Worm (Caenorhabditis elegans) whole organism, L1 larva: ENCODE measurements around the gene srh-45.

Experiments
- C04F5.9 ChIP-seq: sonication (generic microtip); optimal IDR thresholded peaks from 2 replicates; lab custom pipeline; 2016; ENCODE audit warnings: missing genetic modification characterization, missing compliant biosample characterization
- C16A3.4 ChIP-seq: fragments of 150-350 bp; optimal IDR thresholded peaks from 2 replicates; lab custom pipeline; 2014; ENCODE audit warnings: missing biosample characterization, missing genetic modification characterization
- C34B4.2 ChIP-seq: sonication (generic microtip); optimal IDR thresholded peaks from 2 replicates; lab custom pipeline; 2017; ENCODE audit warnings: mild to moderate bottlenecking, missing genetic modification characterization, missing compliant biosample characterization
- F16B12.6 ChIP-seq: fragments of 150-350 bp; optimal IDR thresholded peaks from 2 replicates; lab custom pipeline; 2014; ENCODE audit warnings: missing biosample characterization, missing genetic modification characterization
- Y116A8C.19 ChIP-seq: sonication (generic microtip); optimal IDR thresholded peaks from 2 replicates; lab custom pipeline; 2016; ENCODE audit warnings: missing compliant biosample characterization, missing genetic modification characterization, borderline replicate concordance
- aly-2 ChIP-seq: fragments of 150-350 bp; optimal IDR thresholded peaks from 2 replicates; lab custom pipeline; 2014; ENCODE audit warnings: missing biosample characterization, missing genetic modification characterization
- ama-1 ChIP-seq: fragments of 150-350 bp; optimal IDR thresholded peaks from 2 replicates; lab custom pipeline; 2014
- blmp-1 ChIP-seq: fragments of 150-350 bp; optimal IDR thresholded peaks from 2 replicates; lab custom pipeline; 2014; ENCODE audit warnings: missing biosample characterization, missing genetic modification characterization
- ceh-63 ChIP-seq: fragments of 200-800 bp; sonication (Bioruptor generic); optimal IDR thresholded peaks from 2 replicates; lab custom pipeline; 2018; ENCODE audit warnings: mild to moderate bottlenecking, missing genetic modification characterization, missing compliant biosample characterization
- ceh-8 ChIP-seq: fragments of 200-800 bp; sonication (Bioruptor generic); optimal IDR thresholded peaks from 2 replicates; lab custom pipeline; 2018; ENCODE audit warnings: mild to moderate bottlenecking, missing genetic modification characterization, moderate library complexity, missing compliant biosample characterization
- ceh-82 ChIP-seq, 3 experiments: fragments of 150-350 bp in 1 of 3; sonication (generic microtip) in 2 of 3; optimal IDR thresholded peaks; 2 replicates each; lab custom pipeline; 2014 to 2017; ENCODE audit warnings: missing biosample characterization in 3 of 3, missing genetic modification characterization in 3 of 3
- ceh-90 ChIP-seq: sonication (generic microtip); optimal IDR thresholded peaks from 2 replicates; lab custom pipeline; 2016; ENCODE audit warnings: missing genetic modification characterization, missing compliant biosample characterization
- ces-1 ChIP-seq: fragments of 150-350 bp; optimal IDR thresholded peaks from 2 replicates; lab custom pipeline; 2014; ENCODE audit warnings: missing biosample characterization, missing genetic modification reagents, missing genetic modification characterization
- efl-1 ChIP-seq, 4 experiments: fragments of 150-350 bp; optimal IDR thresholded peaks in 3 of 4; peaks in 1 of 4; 1 replicate in 1 of 4; 2 replicates in 3 of 4; lab custom pipeline; 2014; ENCODE audit warnings: missing biosample characterization in 2 of 4, missing genetic modification characterization in 2 of 4, missing genetic modification reagents in 2 of 4
- elt-2 ChIP-seq: sonication (generic microtip); optimal IDR thresholded peaks from 2 replicates; lab custom pipeline; 2016; ENCODE audit warnings: missing genetic modification characterization, mild to moderate bottlenecking, inconsistent platforms, missing compliant biosample characterization, missing genetic modification reagents
- fkh-10 ChIP-seq: sonication (generic microtip); optimal IDR thresholded peaks from 2 replicates; lab custom pipeline; 2017; ENCODE audit warnings: missing biosample characterization, missing genetic modification reagents, missing genetic modification characterization
- fkh-8 ChIP-seq: sonication (generic microtip); optimal IDR thresholded peaks from 2 replicates; lab custom pipeline; 2016; ENCODE audit warnings: mild to moderate bottlenecking, missing genetic modification characterization, missing compliant biosample characterization
- fos-1 ChIP-seq: fragments of 150-350 bp; optimal IDR thresholded peaks from 2 replicates; lab custom pipeline; 2014; ENCODE audit warnings: missing biosample characterization, missing genetic modification characterization
- hlh-4 ChIP-seq: sonication (generic microtip); optimal IDR thresholded peaks from 2 replicates; lab custom pipeline; 2016; ENCODE audit warnings: mild to moderate bottlenecking, missing genetic modification characterization, missing compliant biosample characterization
- hpl-2 ChIP-seq: fragments of 150-350 bp; optimal IDR thresholded peaks from 2 replicates; lab custom pipeline; 2014; ENCODE audit warnings: missing biosample characterization, missing genetic modification reagents, missing genetic modification characterization
- jun-1 ChIP-seq: fragments of 150-350 bp; optimal IDR thresholded peaks from 2 replicates; lab custom pipeline; 2014; ENCODE audit warnings: missing biosample characterization, missing genetic modification reagents, missing genetic modification characterization
- lin-14 ChIP-seq: fragments of 200-800 bp; sonication (Bioruptor generic); optimal IDR thresholded peaks from 2 replicates; lab custom pipeline; 2018; ENCODE audit warnings: mild to moderate bottlenecking, missing genetic modification characterization, moderate library complexity, missing compliant biosample characterization
- lin-15B ChIP-seq: fragments of 150-350 bp; sonication (generic microtip); optimal IDR thresholded peaks from 3 replicates; lab custom pipeline; 2014; ENCODE audit warnings: missing biosample characterization, missing genetic modification characterization
- lsy-2 ChIP-seq, 2 experiments: fragments of 150-350 bp; optimal IDR thresholded peaks; 2 replicates each; lab custom pipeline; 2014; ENCODE audit warnings: missing biosample characterization in 2 of 2, missing genetic modification characterization in 2 of 2
- mab-9 ChIP-seq: fragments of 200-800 bp; sonication (Bioruptor generic); IDR thresholded peaks from 2 replicates; pipeline ENCODE4 v1.3.6; 2022; ENCODE audit warnings: missing genetic modification reagents, missing genetic modification characterization, missing compliant biosample characterization
- nhr-11 ChIP-seq: fragments of 150-350 bp; optimal IDR thresholded peaks from 2 replicates; lab custom pipeline; 2014; ENCODE audit warnings: missing biosample characterization, missing genetic modification characterization
- nhr-20 ChIP-seq: sonication (generic microtip); optimal IDR thresholded peaks from 2 replicates; lab custom pipeline; 2016; ENCODE audit warnings: mild to moderate bottlenecking, missing genetic modification characterization, missing compliant biosample characterization
- nhr-237 ChIP-seq: fragments of 150-350 bp; optimal IDR thresholded peaks from 2 replicates; lab custom pipeline; 2014; ENCODE audit warnings: missing biosample characterization, missing genetic modification characterization
- nhr-47 ChIP-seq: sonication (generic microtip); optimal IDR thresholded peaks from 2 replicates; lab custom pipeline; 2016; ENCODE audit warnings: mild to moderate bottlenecking, missing genetic modification characterization, moderate library complexity, missing compliant biosample characterization
- nhr-71 ChIP-seq: sonication (generic microtip); optimal IDR thresholded peaks from 2 replicates; lab custom pipeline; 2016; ENCODE audit warnings: mild to moderate bottlenecking, missing genetic modification characterization, moderate library complexity, missing compliant biosample characterization
- nhr-90 ChIP-seq: sonication (generic microtip); optimal IDR thresholded peaks from 2 replicates; lab custom pipeline; 2016; ENCODE audit warnings: mild to moderate bottlenecking, missing genetic modification characterization, missing compliant biosample characterization; ENCODE audit not compliant: poor library complexity
- pag-3 ChIP-seq: sonication (generic microtip); optimal IDR thresholded peaks from 2 replicates; lab custom pipeline; 2017; ENCODE audit warnings: missing genetic modification characterization, mild to moderate bottlenecking, missing compliant biosample characterization, antibody characterized with exemption, borderline replicate concordance; ENCODE audit not compliant: insufficient read depth
- rnt-1 ChIP-seq: sonication (generic microtip); optimal IDR thresholded peaks from 2 replicates; lab custom pipeline; 2016; ENCODE audit warnings: mild to moderate bottlenecking, missing genetic modification characterization, moderate library complexity, missing compliant biosample characterization
- snpc-4 ChIP-seq: fragments of 150-350 bp; optimal IDR thresholded peaks from 2 replicates; lab custom pipeline; 2014; ENCODE audit warnings: missing biosample characterization, missing genetic modification characterization
- swsn-7 ChIP-seq: sonication (generic microtip); optimal IDR thresholded peaks from 2 replicates; lab custom pipeline; 2016; ENCODE audit warnings: missing genetic modification characterization, missing compliant biosample characterization
- tlp-1 ChIP-seq: fragments of 150-350 bp; optimal IDR thresholded peaks from 2 replicates; lab custom pipeline; 2014; ENCODE audit warnings: missing biosample characterization, missing genetic modification characterization
- unc-130 ChIP-seq: fragments of 150-350 bp; optimal IDR thresholded peaks from 2 replicates; lab custom pipeline; 2017; ENCODE audit warnings: missing biosample characterization, missing genetic modification characterization, inconsistent platforms
- xbp-1 ChIP-seq: sonication (generic microtip); optimal IDR thresholded peaks from 2 replicates; lab custom pipeline; 2016; ENCODE audit warnings: missing genetic modification characterization, missing compliant biosample characterization
- zag-1 ChIP-seq: fragments of 150-350 bp; optimal IDR thresholded peaks from 2 replicates; lab custom pipeline; 2014; ENCODE audit warnings: missing biosample characterization, missing genetic modification characterization
- ztf-11 ChIP-seq, 2 experiments: sonication (generic microtip); optimal IDR thresholded peaks; 2 replicates each; lab custom pipeline; 2016 to 2017; ENCODE audit warnings: missing genetic modification characterization in 2 of 2, missing biosample characterization in 1 of 2, missing compliant biosample characterization in 1 of 2
- ztf-4 ChIP-seq: fragments of 150-350 bp; optimal IDR thresholded peaks from 2 replicates; lab custom pipeline; 2014; ENCODE audit warnings: missing biosample characterization, missing genetic modification characterization

srh-45 gene

ce11 chrV:11336877-11337276 lies 32.1 kb upstream of the srh-45 start:
- TF ChIP-seq lin-14 (GFP tag; lab: Kevin White, UChicago) = peak; percentile 25
- peak in 1 of 3 experiments; percentile 21 for TF ChIP-seq ceh-82 (tag; optimal IDR thresholded peaks at IDR 0.05; lab: Kevin White, UChicago)
- TF ChIP-seq ama-1 (lab: Kevin White, UChicago) = no peak
- peak; percentile 58 for TF ChIP-seq fkh-10 (GFP tag; lab: Kevin White, UChicago)
- TF ChIP-seq nhr-11 (tag; lab: Kevin White, UChicago) = no peak
- TF ChIP-seq ztf-4 (tag; lab: Kevin White, UChicago) = no peak

- no peak for TF ChIP-seq ztf-11 (tag; optimal IDR thresholded peaks at IDR 0.05; lab: Kevin White, UChicago)
Observed at ce11 chrV:11335757-11336418, 31.1 kb upstream of the srh-45 start.

ce11 chrV:11334193-11334592 lies 29.4 kb upstream of the srh-45 start, which contains the start of gene T02E9.6:
Gene T02E9.6, minus strand, starts transcription at chrV:11334293.
- no peak for TF ChIP-seq ces-1
- no peak for TF ChIP-seq efl-1 (optimal IDR thresholded peaks at IDR 0.05; lab: Kevin White, UChicago)
- peak in 1 of 2 experiments; percentile 62 for TF ChIP-seq efl-1 (GFP tag; optimal IDR thresholded peaks at IDR 0.05 in 1 of 2; lab: Kevin White, UChicago)
- TF ChIP-seq nhr-20 (tag; lab: Kevin White, UChicago) = no peak
- TF ChIP-seq, all 84 proteins: peak for 1

- TF ChIP-seq hlh-4 (tag; lab: Kevin White, UChicago) = no peak
- TF ChIP-seq C16A3.4 (tag; lab: Kevin White, UChicago) = no peak
- no peak for TF ChIP-seq fos-1 (tag; lab: Kevin White, UChicago)
Observed at ce11 chrV:11329100-11329499, 24.3 kb upstream of the srh-45 start, which contains the start of gene F47G9.6. Gene F47G9.6, plus strand, starts transcription at chrV:11329400.

- TF ChIP-seq efl-1 (optimal IDR thresholded peaks at IDR 0.05; lab: Kevin White, UChicago) = peak; percentile 59 to 68
- peak; percentile 55 to 95 for TF ChIP-seq efl-1 (GFP tag; optimal IDR thresholded peaks at IDR 0.05 in 1 of 2; lab: Kevin White, UChicago)
- peak; percentile 13 for TF ChIP-seq jun-1 (tag; lab: Kevin White, UChicago)
- TF ChIP-seq ztf-4 (tag; lab: Kevin White, UChicago) = no peak
- peak; percentile 23 for TF ChIP-seq snpc-4 (tag; lab: Kevin White, UChicago)
- peak; percentile 64 for TF ChIP-seq nhr-47 (tag; lab: Kevin White, UChicago)
- peak; percentile 37; the same call in 1 of the 2 replicates for TF ChIP-seq mab-9 (GFP tag; lab: Robert Waterston, UW)
- peak; percentile 83 for TF ChIP-seq lin-14 (GFP tag; lab: Kevin White, UChicago)
- TF ChIP-seq blmp-1 = peak; percentile 52
- peak; percentile 70 for TF ChIP-seq swsn-7 (tag; lab: Kevin White, UChicago)
- peak; percentile 53 for TF ChIP-seq fkh-8 (tag; lab: Kevin White, UChicago)
- peak in 1 of 2 experiments; percentile 0 for TF ChIP-seq ztf-11 (tag; optimal IDR thresholded peaks at IDR 0.05; lab: Kevin White, UChicago)
- TF ChIP-seq rnt-1 (tag; lab: Kevin White, UChicago) = peak; percentile 62
- peak; percentile 49 for TF ChIP-seq lin-15B
- no peak for TF ChIP-seq ceh-90
- TF ChIP-seq C16A3.4 (tag; lab: Kevin White, UChicago) = peak; percentile 28
- no peak for TF ChIP-seq zag-1 (tag; lab: Kevin White, UChicago)
- no peak for TF ChIP-seq C34B4.2
- no peak for TF ChIP-seq pag-3
- TF ChIP-seq F16B12.6 = peak; percentile 92
- TF ChIP-seq tlp-1 (tag; lab: Kevin White, UChicago) = no peak
- no peak for TF ChIP-seq nhr-237 (tag; lab: Kevin White, UChicago)
- no peak for TF ChIP-seq ceh-8
- no peak for TF ChIP-seq aly-2
- peak; percentile 78 for TF ChIP-seq nhr-71 (tag; lab: Kevin White, UChicago)
- no peak for TF ChIP-seq C04F5.9 (tag; lab: Kevin White, UChicago)
- TF ChIP-seq xbp-1 (tag; lab: Kevin White, UChicago) = peak; percentile 95
- peak; percentile 54 for TF ChIP-seq nhr-90 (tag; lab: Kevin White, UChicago)
- TF ChIP-seq fkh-10 (GFP tag; lab: Kevin White, UChicago) = peak; percentile 27
- TF ChIP-seq ceh-63 (GFP tag; lab: Kevin White, UChicago) = no peak
- TF ChIP-seq hpl-2 (GFP tag; lab: Kevin White, UChicago) = no peak
- peak; percentile 93 for TF ChIP-seq unc-130 (tag; lab: Kevin White, UChicago)
- peak; percentile 87 to 96 for TF ChIP-seq lsy-2 (tag; optimal IDR thresholded peaks at IDR 0.05; lab: Kevin White, UChicago)
- peak; percentile 16 for TF ChIP-seq elt-2 (tag; lab: Kevin White, UChicago)
- TF ChIP-seq Y116A8C.19 = no peak
Observed at ce11 chrV:11326914-11327367, 22.2 kb upstream of the srh-45 start, which contains the start of gene tmed-10. Gene tmed-10, minus strand, starts transcription at chrV:11326964.
